Fruit fly (Drosophila melanogaster) whole organism, embryonic: ENCODE measurements around the gene CG12539.

Experiments
- Abd-B ChIP-seq: fragments of 200-800 bp; sonication (Bioruptor generic); optimal IDR thresholded peaks from 2 replicates; lab custom pipeline; 2018; ENCODE audit warnings: missing biosample characterization, mild to moderate bottlenecking, missing genetic modification characterization, moderate library complexity
- Bteb2 ChIP-seq: fragments of 200-800 bp; sonication (Bioruptor generic); optimal IDR thresholded peaks from 2 replicates; lab custom pipeline; 2016; ENCODE audit warnings: missing biosample characterization, missing genetic modification characterization
- CG10147 ChIP-seq: fragments of 200-800 bp; sonication (Bioruptor generic); optimal IDR thresholded peaks from 2 replicates; lab custom pipeline; 2019; ENCODE audit warnings: missing biosample characterization, mild to moderate bottlenecking, missing genetic modification characterization, moderate library complexity
- CG12391 ChIP-seq: fragments of 200-800 bp; sonication (Bioruptor generic); optimal IDR thresholded peaks from 3 replicates; lab custom pipeline; 2018; ENCODE audit warnings: missing biosample characterization, mild to moderate bottlenecking, missing genetic modification characterization, moderate library complexity
- CG12769 ChIP-seq: fragments of 200-800 bp; sonication (Bioruptor generic); optimal IDR thresholded peaks from 2 replicates; lab custom pipeline; 2019; ENCODE audit warnings: missing biosample characterization, mild to moderate bottlenecking, missing genetic modification characterization, moderate library complexity
- CG13424 ChIP-seq: fragments of 200-800 bp; sonication (Bioruptor generic); optimal IDR thresholded peaks from 2 replicates; lab custom pipeline; 2019; ENCODE audit warnings: missing biosample characterization, mild to moderate bottlenecking, missing genetic modification characterization, moderate library complexity
- CG14710 ChIP-seq: fragments of 200-800 bp; sonication (Bioruptor generic); optimal IDR thresholded peaks from 3 replicates; lab custom pipeline; 2019; ENCODE audit warnings: missing biosample characterization, mild to moderate bottlenecking, missing genetic modification characterization, moderate library complexity
- CG15601 ChIP-seq: fragments of 200-800 bp; sonication (Bioruptor generic); optimal IDR thresholded peaks from 3 replicates; lab custom pipeline; 2019; ENCODE audit warnings: missing biosample characterization, mild to moderate bottlenecking, missing genetic modification characterization, moderate library complexity
- CG1602 ChIP-seq: fragments of 200-800 bp; sonication (Bioruptor generic); optimal IDR thresholded peaks from 3 replicates; lab custom pipeline; 2016; ENCODE audit warnings: missing biosample characterization, missing genetic modification characterization
- CG1603 ChIP-seq: fragments of 200-800 bp; sonication (Bioruptor generic); optimal IDR thresholded peaks from 2 replicates; lab custom pipeline; 2019; ENCODE audit warnings: missing biosample characterization, mild to moderate bottlenecking, missing genetic modification characterization, moderate library complexity
- CG16813 ChIP-seq: fragments of 200-800 bp; sonication (Bioruptor generic); IDR thresholded peaks from 3 replicates; pipeline ENCODE4 v1.3.6; 2022; ENCODE audit warnings: missing biosample characterization, missing genetic modification characterization; ENCODE audit not compliant: partially characterized antibody
- CG18262 ChIP-seq: fragments of 200-800 bp; optimal IDR thresholded peaks from 3 replicates; lab custom pipeline; 2019; ENCODE audit warnings: missing biosample characterization, mild to moderate bottlenecking, missing genetic modification characterization, moderate library complexity
- CG2712 ChIP-seq: fragments of 200-800 bp; optimal IDR thresholded peaks from 3 replicates; lab custom pipeline; 2019; ENCODE audit warnings: missing biosample characterization, mild to moderate bottlenecking, missing genetic modification characterization, moderate library complexity
- CG30403 ChIP-seq: fragments of 200-800 bp; sonication (Bioruptor generic); optimal IDR thresholded peaks from 3 replicates; lab custom pipeline; 2016; ENCODE audit warnings: missing biosample characterization, missing genetic modification characterization
- CG4404 ChIP-seq: fragments of 200-800 bp; sonication (Bioruptor generic); IDR thresholded peaks from 2 replicates; pipeline ENCODE4 v1.3.6; 2022; ENCODE audit warnings: missing biosample characterization, missing genetic modification characterization
- CG6272 ChIP-seq: fragments of 200-800 bp; sonication (Bioruptor generic); IDR thresholded peaks from 2 replicates; pipeline ENCODE4 v1.3.6; 2022; ENCODE audit warnings: missing biosample characterization, missing genetic modification characterization
- CG7556 ChIP-seq: fragments of 200-800 bp; sonication (Bioruptor generic); optimal IDR thresholded peaks from 2 replicates; lab custom pipeline; 2017; ENCODE audit warnings: missing biosample characterization, mild to moderate bottlenecking, missing genetic modification characterization
- CG7839 ChIP-seq: fragments of 200-800 bp; sonication (Bioruptor generic); optimal IDR thresholded peaks from 3 replicates; lab custom pipeline; 2018; ENCODE audit warnings: missing biosample characterization, mild to moderate bottlenecking, missing genetic modification characterization, moderate library complexity
- CoRest ChIP-seq: fragments of 200-800 bp; sonication (Bioruptor generic); optimal IDR thresholded peaks from 3 replicates; lab custom pipeline; 2018; ENCODE audit warnings: missing biosample characterization, mild to moderate bottlenecking, missing genetic modification characterization, moderate library complexity
- D19B ChIP-seq: fragments of 200-800 bp; sonication (Bioruptor generic); optimal IDR thresholded peaks from 2 replicates; lab custom pipeline; 2017; ENCODE audit warnings: missing biosample characterization, mild to moderate bottlenecking, missing genetic modification characterization
- Dbx ChIP-seq: fragments of 200-800 bp; sonication (Bioruptor generic); IDR thresholded peaks from 3 replicates; pipeline ENCODE4 v1.3.6; 2022; ENCODE audit warnings: missing biosample characterization, missing genetic modification characterization
- Hr78 ChIP-seq, 2 experiments: fragments of 200-800 bp in 1 of 2; fragments of >200 bp in 1 of 2; sonication (Bioruptor generic) in 1 of 2; optimal IDR thresholded peaks; 2 replicates each; lab custom pipeline; 2017 to 2019; ENCODE audit warnings: missing biosample characterization in 2 of 2, missing genetic modification characterization in 2 of 2, mild to moderate bottlenecking in 1 of 2, moderate library complexity in 1 of 2
- Hsf ChIP-seq: fragments of 200-800 bp; sonication (Bioruptor generic); optimal IDR thresholded peaks from 3 replicates; lab custom pipeline; 2016; ENCODE audit warnings: missing biosample characterization, missing genetic modification characterization
- Lhr ChIP-seq: fragments of 200-800 bp; sonication (Bioruptor generic); optimal IDR thresholded peaks from 3 replicates; lab custom pipeline; 2017; ENCODE audit warnings: mild to moderate bottlenecking, missing biosample characterization, missing genetic modification reagents, missing genetic modification characterization
- Myb ChIP-seq: fragments of 200-800 bp; sonication (Bioruptor generic); optimal IDR thresholded peaks from 2 replicates; lab custom pipeline; 2016; ENCODE audit warnings: missing biosample characterization, missing genetic modification characterization
- Sox100B ChIP-seq: fragments of 200-800 bp; sonication (Bioruptor generic); optimal IDR thresholded peaks from 3 replicates; lab custom pipeline; 2018; ENCODE audit warnings: missing biosample characterization, mild to moderate bottlenecking, missing genetic modification characterization
- Stat92E ChIP-seq, 3 experiments: fragments of >200 bp in 2 of 3; fragments of 200-800 bp in 1 of 3; sonication (Bioruptor generic) in 1 of 3; optimal IDR thresholded peaks; 2 replicates each; lab custom pipeline; 2017 to 2019; ENCODE audit warnings: missing biosample characterization in 3 of 3, missing genetic modification characterization in 3 of 3, mild to moderate bottlenecking in 1 of 3, moderate library complexity in 1 of 3
- Xbp1 ChIP-seq: fragments of 200-800 bp; sonication (Bioruptor generic); optimal IDR thresholded peaks from 3 replicates; lab custom pipeline; 2016; ENCODE audit warnings: missing biosample characterization, mild to moderate bottlenecking, missing genetic modification characterization
- al ChIP-seq: fragments of 200-800 bp; sonication (Bioruptor generic); IDR thresholded peaks from 2 replicates; pipeline ENCODE4 v1.3.6; 2022; ENCODE audit warnings: missing biosample characterization, missing genetic modification characterization
- bsh ChIP-seq, 2 experiments: fragments of 200-800 bp; sonication (Bioruptor generic); optimal IDR thresholded peaks; 2 replicates each; lab custom pipeline; 2017 to 2018; ENCODE audit warnings: mild to moderate bottlenecking in 2 of 2, missing biosample characterization in 2 of 2, missing genetic modification characterization in 2 of 2, moderate library complexity in 1 of 2
- chinmo ChIP-seq: fragments of 200-800 bp; sonication (Bioruptor generic); IDR thresholded peaks from 4 replicates; pipeline ENCODE4 v1.3.6; 2022; ENCODE audit warnings: missing biosample characterization, missing genetic modification characterization; ENCODE audit not compliant: partially characterized antibody
- cwo ChIP-seq: fragments of 200-800 bp; sonication (Bioruptor generic); optimal IDR thresholded peaks from 3 replicates; lab custom pipeline; 2017; ENCODE audit warnings: missing biosample characterization, missing genetic modification characterization, mild to moderate bottlenecking, moderate library complexity, missing genetic modification reagents
- dan ChIP-seq: fragments of 200-800 bp; sonication (Bioruptor generic); IDR thresholded peaks from 2 replicates; pipeline ENCODE4 v1.3.6; 2022; ENCODE audit warnings: missing biosample characterization, missing genetic modification characterization
- fd96Cb ChIP-seq: fragments of 200-800 bp; sonication (Bioruptor generic); optimal IDR thresholded peaks from 2 replicates; lab custom pipeline; 2018; ENCODE audit warnings: missing biosample characterization, mild to moderate bottlenecking, missing genetic modification characterization, moderate library complexity
- gem ChIP-seq: fragments of 200-800 bp; sonication (Bioruptor generic); optimal IDR thresholded peaks from 2 replicates; lab custom pipeline; 2019; ENCODE audit warnings: missing biosample characterization, mild to moderate bottlenecking, missing genetic modification characterization, moderate library complexity
- grau ChIP-seq: fragments of 200-800 bp; optimal IDR thresholded peaks from 3 replicates; lab custom pipeline; 2019; ENCODE audit warnings: missing biosample characterization, mild to moderate bottlenecking, missing genetic modification characterization, moderate library complexity
- gsb-n ChIP-seq: fragments of 200-800 bp; sonication (Bioruptor generic); optimal IDR thresholded peaks from 3 replicates; lab custom pipeline; 2018; ENCODE audit warnings: missing biosample characterization, mild to moderate bottlenecking, missing genetic modification characterization
- h ChIP-seq: fragments of >200 bp; optimal IDR thresholded peaks from 2 replicates; lab custom pipeline; 2017
- kah ChIP-seq: fragments of 200-800 bp; sonication (Bioruptor generic); optimal IDR thresholded peaks from 2 replicates; lab custom pipeline; 2018; ENCODE audit warnings: missing biosample characterization, mild to moderate bottlenecking, missing genetic modification characterization
- kni ChIP-seq: fragments of 200-800 bp; sonication (Bioruptor generic); optimal IDR thresholded peaks from 3 replicates; lab custom pipeline; 2017; ENCODE audit warnings: mild to moderate bottlenecking, missing biosample characterization, missing genetic modification reagents, missing genetic modification characterization
- lab ChIP-seq: fragments of 200-800 bp; sonication (Bioruptor generic); optimal IDR thresholded peaks from 3 replicates; lab custom pipeline; 2017; ENCODE audit warnings: missing biosample characterization, missing genetic modification characterization, mild to moderate bottlenecking, moderate library complexity, missing genetic modification reagents
- mam ChIP-seq: fragments of 200-800 bp; sonication (Bioruptor generic); optimal IDR thresholded peaks from 3 replicates; lab custom pipeline; 2016; ENCODE audit warnings: missing biosample characterization, missing genetic modification characterization
- nmo ChIP-seq: fragments of 200-800 bp; sonication (Bioruptor generic); optimal IDR thresholded peaks from 2 replicates; lab custom pipeline; 2018; ENCODE audit warnings: missing biosample characterization, mild to moderate bottlenecking, missing genetic modification characterization, moderate library complexity
- peb ChIP-seq: fragments of 200-800 bp; sonication (Bioruptor generic); IDR thresholded peaks from 2 replicates; pipeline ENCODE4 v1.3.6; 2022; ENCODE audit warnings: missing biosample characterization, missing genetic modification characterization
- pita ChIP-seq: fragments of 200-800 bp; sonication (Bioruptor generic); optimal IDR thresholded peaks from 2 replicates; lab custom pipeline; 2017; ENCODE audit warnings: missing biosample characterization, mild to moderate bottlenecking, missing genetic modification characterization
- sr ChIP-seq: fragments of 200-800 bp; sonication (Bioruptor generic); IDR thresholded peaks from 3 replicates; pipeline ENCODE4 v1.3.6; 2022; ENCODE audit warnings: missing biosample characterization, missing genetic modification characterization
- tup ChIP-seq: fragments of 200-800 bp; sonication (Bioruptor generic); optimal IDR thresholded peaks from 2 replicates; lab custom pipeline; 2016; ENCODE audit warnings: missing biosample characterization, mild to moderate bottlenecking, missing genetic modification characterization, moderate library complexity
- twi ChIP-seq: fragments of 200-800 bp; optimal IDR thresholded peaks from 2 replicates; lab custom pipeline; 2019; ENCODE audit warnings: missing biosample characterization, mild to moderate bottlenecking, missing genetic modification characterization, moderate library complexity
- unpg ChIP-seq: fragments of 200-800 bp; sonication (Bioruptor generic); optimal IDR thresholded peaks from 3 replicates; lab custom pipeline; 2018; ENCODE audit warnings: missing biosample characterization, mild to moderate bottlenecking, missing genetic modification characterization, moderate library complexity

CG12539 gene

dm6 chrX:14846116-14846614, 1.6 kb upstream of the CG12539 start (continued):
- peak; percentile 21 for TF ChIP-seq Xbp1 (GFP tag; lab: Kevin White, UChicago)
- no peak for TF ChIP-seq Myb (GFP tag; lab: Kevin White, UChicago)
- peak; percentile 32 for TF ChIP-seq CG12391 (tag; lab: Kevin White, UChicago)
- no peak for TF ChIP-seq Bteb2 (GFP tag; lab: Kevin White, UChicago)
- no peak for TF ChIP-seq tup (GFP tag; lab: Kevin White, UChicago)
- peak; percentile 13 for TF ChIP-seq fd96Cb (tag; lab: Kevin White, UChicago)
- TF ChIP-seq kah, result no peak
- no peak for TF ChIP-seq cwo (GFP tag; lab: Kevin White, UChicago)
- TF ChIP-seq CG1602 (GFP tag; lab: Kevin White, UChicago), result no peak
- no peak for TF ChIP-seq Stat92E (GFP tag; optimal IDR thresholded peaks at IDR 0.05; lab: Kevin White, UChicago)
- TF ChIP-seq CG16813 (GFP tag; lab: Robert Waterston, UW), result no peak
- peak in 1 of 2 experiments; percentile 82 for TF ChIP-seq Hr78 (GFP tag; optimal IDR thresholded peaks at IDR 0.05; lab: Kevin White, UChicago)
- TF ChIP-seq CG30403 (GFP tag; lab: Kevin White, UChicago), result peak; percentile 24
- no peak for TF ChIP-seq Dbx (GFP tag; lab: Robert Waterston, UW)
- no peak for TF ChIP-seq Abd-B (GFP tag; lab: Kevin White, UChicago)
- TF ChIP-seq CG13424 (tag; lab: Kevin White, UChicago), result peak; percentile 38
- TF ChIP-seq CG7839 (tag; lab: Kevin White, UChicago), result peak; percentile 29
- peak; percentile 8 for TF ChIP-seq CG7556 (GFP tag; lab: Kevin White, UChicago)
- TF ChIP-seq CG12769 (tag; lab: Kevin White, UChicago), result peak; percentile 69
- TF ChIP-seq h (lab: Kevin White, UChicago), result no peak
- peak; percentile 51 for TF ChIP-seq CG14710 (tag; lab: Kevin White, UChicago)
- TF ChIP-seq D19B (GFP tag; lab: Kevin White, UChicago), result no peak
- TF ChIP-seq lab (GFP tag; lab: Kevin White, UChicago), result no peak
- no peak for TF ChIP-seq CG6272 (GFP tag; lab: Robert Waterston, UW)
- TF ChIP-seq Lhr, result no peak
- TF ChIP-seq unpg (GFP tag; lab: Kevin White, UChicago), result peak; percentile 30
- peak; percentile 34 for TF ChIP-seq CG2712 (tag; lab: Kevin White, UChicago)
- TF ChIP-seq twi (tag; lab: Kevin White, UChicago), result no peak
- TF ChIP-seq CoRest (tag; lab: Kevin White, UChicago), result peak; percentile 10
- TF ChIP-seq grau, result peak; percentile 14
- TF ChIP-seq nmo (GFP tag; lab: Kevin White, UChicago), result peak; percentile 39
- 0 out of 4 replicates have a peak, but pooled peaks have one; percentile 60 for TF ChIP-seq chinmo (GFP tag; lab: Robert Waterston, UW)
- TF ChIP-seq peb (GFP tag; lab: Robert Waterston, UW), result no peak
- peak; percentile 18 for TF ChIP-seq Sox100B
- TF ChIP-seq bsh (GFP tag; optimal IDR thresholded peaks at IDR 0.05; lab: Kevin White, UChicago), result peak in 1 of 2 experiments; percentile 59
- no peak for TF ChIP-seq Hsf (GFP tag; lab: Kevin White, UChicago)
- TF ChIP-seq dan, result no peak
- TF ChIP-seq al (GFP tag; lab: Robert Waterston, UW), result no peak
- peak; percentile 20 for TF ChIP-seq CG18262 (tag; lab: Kevin White, UChicago)
- TF ChIP-seq gsb-n (tag; lab: Kevin White, UChicago), result peak; percentile 72
- no peak for TF ChIP-seq sr (GFP tag; lab: Robert Waterston, UW)
- TF ChIP-seq CG10147 (GFP tag; lab: Kevin White, UChicago), result no peak
- TF ChIP-seq CG15601 (tag; lab: Kevin White, UChicago), result peak; percentile 37
- no peak for TF ChIP-seq pita (GFP tag; lab: Kevin White, UChicago)
- peak; percentile 58 for TF ChIP-seq gem (tag; lab: Kevin White, UChicago)
- no peak for TF ChIP-seq CG4404
- no peak for TF ChIP-seq mam
- no peak for TF ChIP-seq CG1603 (tag; lab: Kevin White, UChicago)
- TF ChIP-seq kni, result peak; percentile 45
